Fruit fly (Drosophila melanogaster): ENCODE measurements around the gene CG9147.

The CG9147 gene

dm6 chr2L:6024345-6024907, 41.4 kb upstream of the CG9147 start, which contains the start of gene CG9107 (continued):
- TF ChIP-seq crc (GFP tag; optimal IDR thresholded peaks at IDR 0.05) (no peak), CG9876 (GFP tag; optimal IDR thresholded peaks at IDR 0.05) (no peak), CG7357 (GFP tag; IDR thresholded peaks at IDR 0.05) (no peak), br (optimal IDR thresholded peaks at IDR 0.05) (no peak), CG6765 (GFP tag; optimal IDR thresholded peaks at IDR 0.05) (no peak), CG17829 (tag; optimal IDR thresholded peaks at IDR 0.05) (peak; percentile 36), Sry-δ (GFP tag; optimal IDR thresholded peaks at IDR 0.05) (peak; percentile 18), pros (GFP tag; optimal IDR thresholded peaks at IDR 0.05) (no peak), abd-A (tag; optimal IDR thresholded peaks at IDR 0.05) (no peak), Fer2 (tag; optimal IDR thresholded peaks at IDR 0.05) (no peak), ewg (GFP tag; optimal IDR thresholded peaks at IDR 0.05) (no peak), Ets97D (GFP tag; optimal IDR thresholded peaks at IDR 0.05) (peak; percentile 12), stwl (tag; optimal IDR thresholded peaks at IDR 0.05) (peak; percentile 81), CG1832 (GFP tag; optimal IDR thresholded peaks at IDR 0.05) (no peak), CG6254 (GFP tag; optimal IDR thresholded peaks at IDR 0.05) (no peak), D19A (tag; optimal IDR thresholded peaks at IDR 0.05) (peak; percentile 36), CG1602 (GFP tag; optimal IDR thresholded peaks at IDR 0.05) (no peak), CG14965 (GFP tag; optimal IDR thresholded peaks at IDR 0.05; ENCODE audit: borderline replicate concordance) (no peak), phol (tag; optimal IDR thresholded peaks at IDR 0.05) (peak; percentile 63), slp2 (GFP tag; optimal IDR thresholded peaks at IDR 0.05) (no peak), ash1 (GFP tag; optimal IDR thresholded peaks at IDR 0.05) (no peak), bab2 (GFP tag; optimal IDR thresholded peaks at IDR 0.05) (no peak), CG15479 (GFP tag; optimal IDR thresholded peaks at IDR 0.05) (no peak), CG16863 (GFP tag; optimal IDR thresholded peaks at IDR 0.05) (no peak), cwo (GFP tag; optimal IDR thresholded peaks at IDR 0.05) (no peak), ATbp (GFP tag; optimal IDR thresholded peaks at IDR 0.05) (no peak), Sox102F (GFP tag; optimal IDR thresholded peaks at IDR 0.05) (no peak), bigmax (GFP tag; optimal IDR thresholded peaks at IDR 0.05) (no peak), Doc3 (GFP tag; IDR thresholded peaks at IDR 0.05; ENCODE audit: partially characterized antibody) (no peak), CG18011 (GFP tag; optimal IDR thresholded peaks at IDR 0.05) (no peak), Blimp-1 (GFP tag; optimal IDR thresholded peaks at IDR 0.05) (no peak), pita (GFP tag; optimal IDR thresholded peaks at IDR 0.05) (peak; percentile 28), C15 (GFP tag; IDR thresholded peaks at IDR 0.05) (no peak), gce (GFP tag; IDR thresholded peaks at IDR 0.05) (no peak), CG1647 (GFP tag; optimal IDR thresholded peaks at IDR 0.05) (no peak), CG1529 (GFP tag; optimal IDR thresholded peaks at IDR 0.05) (no peak), zf30C (GFP tag; optimal IDR thresholded peaks at IDR 0.05) (no peak), Spps (tag; optimal IDR thresholded peaks at IDR 0.05) (no peak), hkb (optimal IDR thresholded peaks at IDR 0.05) (no peak), hkb (GFP tag; IDR thresholded peaks at IDR 0.05) (no peak), CG3407 (GFP tag; optimal IDR thresholded peaks at IDR 0.05) (no peak), CG13287 (GFP tag; IDR thresholded peaks at IDR 0.05; ENCODE audit: partially characterized antibody) (peak; percentile 32; the same call in 1 of the 2 replicates), Dll (GFP tag; IDR thresholded peaks at IDR 0.05; ENCODE audit: partially characterized antibody) (peak; percentile 37; the same call in 1 of the 4 replicates), salm (tag; optimal IDR thresholded peaks at IDR 0.05) (no peak), sd (tag; optimal IDR thresholded peaks at IDR 0.05) (no peak), Gug (GFP tag; IDR thresholded peaks at IDR 0.05) (no peak), zen2 (GFP tag; IDR thresholded peaks at IDR 0.05; ENCODE audit: partially characterized antibody) (no peak), E2f1 (GFP tag; IDR thresholded peaks at IDR 0.05) (no peak), CG17361 (GFP tag; IDR thresholded peaks at IDR 0.05) (no peak), CrebB (tag; optimal IDR thresholded peaks at IDR 0.05) (no peak)

All from whole organism, embryonic.